Fruit fly (Drosophila melanogaster) whole organism, embryonic: ENCODE data around the gene mil.
A peak's percentile ranks its signal among the peaks of the same experiment; 100 is the strongest.

Experiments
- Aef1 ChIP-seq: fragments of 200-800 bp; sonication (Bioruptor generic); IDR thresholded peaks from 3 replicates; pipeline ENCODE4 v1.3.6; 2022; ENCODE audit warnings: missing biosample characterization, missing genetic modification characterization
- CG10267 ChIP-seq: fragments of 200-800 bp; sonication (Bioruptor generic); optimal IDR thresholded peaks from 2 replicates; lab custom pipeline; 2018; ENCODE audit warnings: missing biosample characterization, mild to moderate bottlenecking, missing genetic modification characterization, moderate library complexity
- CG11695 ChIP-seq: fragments of 200-800 bp; sonication (Bioruptor generic); IDR thresholded peaks from 3 replicates; pipeline ENCODE4 v1.3.6; 2022; ENCODE audit warnings: missing biosample characterization, missing genetic modification characterization
- CG1233 ChIP-seq: fragments of 200-800 bp; sonication (Bioruptor generic); optimal IDR thresholded peaks from 4 replicates; lab custom pipeline; 2018; ENCODE audit warnings: missing biosample characterization, mild to moderate bottlenecking, missing genetic modification characterization
- CG12744 ChIP-seq: fragments of 200-800 bp; sonication (Bioruptor generic); optimal IDR thresholded peaks from 2 replicates; lab custom pipeline; 2016; ENCODE audit warnings: missing biosample characterization, missing genetic modification characterization
- CG14050 ChIP-seq: fragments of 200-800 bp; sonication (Bioruptor generic); IDR thresholded peaks from 3 replicates; pipeline ENCODE4 v1.3.6; 2022; ENCODE audit warnings: missing biosample characterization, missing genetic modification characterization
- CG17359 ChIP-seq: fragments of 200-800 bp; sonication (Bioruptor generic); optimal IDR thresholded peaks from 3 replicates; lab custom pipeline; 2018; ENCODE audit warnings: missing biosample characterization, mild to moderate bottlenecking, missing genetic modification characterization, moderate library complexity
- CG18476 ChIP-seq: fragments of 200-800 bp; sonication (Bioruptor generic); optimal IDR thresholded peaks from 2 replicates; lab custom pipeline; 2016; ENCODE audit warnings: missing biosample characterization, mild to moderate bottlenecking, missing genetic modification characterization
- CG30403 ChIP-seq: fragments of 200-800 bp; sonication (Bioruptor generic); optimal IDR thresholded peaks from 3 replicates; lab custom pipeline; 2016; ENCODE audit warnings: missing biosample characterization, missing genetic modification characterization
- CG3995 ChIP-seq: fragments of 200-800 bp; sonication (Bioruptor generic); optimal IDR thresholded peaks from 3 replicates; lab custom pipeline; 2016; ENCODE audit warnings: missing biosample characterization, missing genetic modification characterization
- CG42726 ChIP-seq: fragments of 200-800 bp; sonication (Bioruptor generic); IDR thresholded peaks from 2 replicates; pipeline ENCODE4 v1.3.6; 2022; ENCODE audit warnings: missing biosample characterization, missing genetic modification characterization; ENCODE audit not compliant: partially characterized antibody
- CG4328 ChIP-seq: fragments of 200-800 bp; sonication (Bioruptor generic); optimal IDR thresholded peaks from 3 replicates; lab custom pipeline; 2017; ENCODE audit warnings: missing biosample characterization, missing genetic modification reagents, missing genetic modification characterization
- CG6791 ChIP-seq: fragments of 200-800 bp; sonication (Bioruptor generic); IDR thresholded peaks from 3 replicates; pipeline ENCODE4 v1.3.6; 2022; ENCODE audit warnings: missing biosample characterization, missing genetic modification characterization; ENCODE audit not compliant: partially characterized antibody
- CG6854 ChIP-seq: fragments of 200-800 bp; sonication (Bioruptor generic); optimal IDR thresholded peaks from 3 replicates; lab custom pipeline; 2017; ENCODE audit warnings: missing biosample characterization, mild to moderate bottlenecking, missing genetic modification characterization
- CG7372 ChIP-seq: fragments of 200-800 bp; sonication (Bioruptor generic); IDR thresholded peaks from 2 replicates; pipeline ENCODE4 v1.3.6; 2022; ENCODE audit warnings: missing biosample characterization, missing genetic modification characterization
- CG7928 ChIP-seq: fragments of 200-800 bp; sonication (Bioruptor generic); optimal IDR thresholded peaks from 2 replicates; lab custom pipeline; 2017; ENCODE audit warnings: missing biosample characterization, mild to moderate bottlenecking, missing genetic modification characterization
- CG8281 ChIP-seq: fragments of 200-800 bp; sonication (Bioruptor generic); optimal IDR thresholded peaks from 2 replicates; lab custom pipeline; 2018; ENCODE audit warnings: missing biosample characterization, mild to moderate bottlenecking, missing genetic modification characterization, moderate library complexity
- CoRest ChIP-seq: fragments of 200-800 bp; sonication (Bioruptor generic); optimal IDR thresholded peaks from 3 replicates; lab custom pipeline; 2018; ENCODE audit warnings: missing biosample characterization, mild to moderate bottlenecking, missing genetic modification characterization, moderate library complexity
- CrebB ChIP-seq: fragments of 200-800 bp; sonication (Bioruptor generic); optimal IDR thresholded peaks from 3 replicates; lab custom pipeline; 2018; ENCODE audit warnings: missing biosample characterization, mild to moderate bottlenecking, missing genetic modification characterization
- Dll ChIP-seq: fragments of 200-800 bp; sonication (Bioruptor generic); IDR thresholded peaks from 4 replicates; pipeline ENCODE4 v1.3.6; 2022; ENCODE audit warnings: missing biosample characterization, missing genetic modification characterization; ENCODE audit not compliant: partially characterized antibody
- E2f1 ChIP-seq: fragments of 200-800 bp; sonication (Bioruptor generic); IDR thresholded peaks from 2 replicates; pipeline ENCODE4 v1.3.6; 2022; ENCODE audit warnings: missing biosample characterization, missing genetic modification characterization
- H2.0 ChIP-seq: fragments of 200-800 bp; sonication (Bioruptor generic); IDR thresholded peaks from 2 replicates; pipeline ENCODE4 v1.3.6; 2022; ENCODE audit warnings: missing biosample characterization, missing genetic modification characterization
- Lim3 ChIP-seq: fragments of 200-800 bp; sonication (Bioruptor generic); IDR thresholded peaks from 2 replicates; pipeline ENCODE4 v1.3.6; 2022; ENCODE audit warnings: missing biosample characterization, missing genetic modification characterization
- MTF-1 ChIP-seq: fragments of 200-800 bp; sonication (Bioruptor generic); optimal IDR thresholded peaks from 2 replicates; lab custom pipeline; 2018; ENCODE audit warnings: missing biosample characterization, mild to moderate bottlenecking, missing genetic modification characterization, borderline replicate concordance
- Mad ChIP-seq: fragments of 200-800 bp; sonication (Bioruptor generic); optimal IDR thresholded peaks from 2 replicates; lab custom pipeline; 2016; ENCODE audit warnings: missing biosample characterization, missing genetic modification characterization
- Myb ChIP-seq: fragments of 200-800 bp; sonication (Bioruptor generic); optimal IDR thresholded peaks from 2 replicates; lab custom pipeline; 2016; ENCODE audit warnings: missing biosample characterization, missing genetic modification characterization
- NFAT ChIP-seq: fragments of 200-800 bp; sonication (Bioruptor generic); IDR thresholded peaks from 2 replicates; pipeline ENCODE4 v1.3.6; 2022; ENCODE audit warnings: missing biosample characterization, missing genetic modification characterization
- Ptx1 ChIP-seq: fragments of 200-800 bp; sonication (Bioruptor generic); IDR thresholded peaks from 2 replicates; pipeline ENCODE4 v1.3.6; 2022; ENCODE audit warnings: missing biosample characterization, missing genetic modification characterization
- Sry-β ChIP-seq: fragments of 200-800 bp; sonication (Bioruptor generic); optimal IDR thresholded peaks from 2 replicates; lab custom pipeline; 2018; ENCODE audit warnings: missing biosample characterization, mild to moderate bottlenecking, missing genetic modification characterization, moderate library complexity
- abd-A ChIP-seq: fragments of 200-800 bp; sonication (Bioruptor generic); optimal IDR thresholded peaks from 3 replicates; lab custom pipeline; 2019; ENCODE audit warnings: missing biosample characterization, mild to moderate bottlenecking, missing genetic modification characterization, moderate library complexity
- ac ChIP-seq: fragments of 200-800 bp; sonication (Bioruptor generic); optimal IDR thresholded peaks from 3 replicates; lab custom pipeline; 2017; ENCODE audit warnings: missing biosample characterization, mild to moderate bottlenecking, missing genetic modification characterization
- al ChIP-seq: fragments of 200-800 bp; sonication (Bioruptor generic); IDR thresholded peaks from 2 replicates; pipeline ENCODE4 v1.3.6; 2022; ENCODE audit warnings: missing biosample characterization, missing genetic modification characterization
- ara ChIP-seq: fragments of 200-800 bp; sonication (Bioruptor generic); IDR thresholded peaks from 2 replicates; pipeline ENCODE4 v1.3.6; 2022; ENCODE audit warnings: missing biosample characterization, missing genetic modification characterization
- btn ChIP-seq: fragments of 200-800 bp; sonication (Bioruptor generic); optimal IDR thresholded peaks from 2 replicates; lab custom pipeline; 2016; ENCODE audit warnings: missing biosample characterization, missing genetic modification characterization
- cad ChIP-seq: fragments of >200 bp; optimal IDR thresholded peaks from 2 replicates; lab custom pipeline; 2017; ENCODE audit warnings: missing biosample characterization, missing genetic modification characterization
- dm ChIP-seq: fragments of 200-800 bp; sonication (Bioruptor generic); optimal IDR thresholded peaks from 3 replicates; lab custom pipeline; 2016; ENCODE audit warnings: missing biosample characterization, missing genetic modification characterization
- hkb ChIP-seq, 2 experiments: fragments of 200-800 bp in 1 of 2; fragments of >200 bp in 1 of 2; sonication (Bioruptor generic) in 1 of 2; IDR thresholded peaks in 1 of 2; optimal IDR thresholded peaks in 1 of 2; 2 replicates each; pipeline versions ENCODE4 v1.3.6 to Lab custom; 2017 to 2022; ENCODE audit warnings: missing biosample characterization in 1 of 2, missing genetic modification characterization in 1 of 2
- hth ChIP-seq: fragments of >200 bp; optimal IDR thresholded peaks from 2 replicates; lab custom pipeline; 2017; ENCODE audit warnings: inconsistent platforms
- jumu ChIP-seq: fragments of 200-800 bp; sonication (Bioruptor generic); optimal IDR thresholded peaks from 3 replicates; lab custom pipeline; 2016; ENCODE audit warnings: missing biosample characterization, missing genetic modification characterization
- peb ChIP-seq: fragments of 200-800 bp; sonication (Bioruptor generic); IDR thresholded peaks from 2 replicates; pipeline ENCODE4 v1.3.6; 2022; ENCODE audit warnings: missing biosample characterization, missing genetic modification characterization
- pfk ChIP-seq: fragments of 200-800 bp; sonication (Bioruptor generic); optimal IDR thresholded peaks from 2 replicates; lab custom pipeline; 2018; ENCODE audit warnings: missing biosample characterization, mild to moderate bottlenecking, missing genetic modification characterization, moderate library complexity
- pita ChIP-seq: fragments of 200-800 bp; sonication (Bioruptor generic); optimal IDR thresholded peaks from 2 replicates; lab custom pipeline; 2017; ENCODE audit warnings: missing biosample characterization, mild to moderate bottlenecking, missing genetic modification characterization
- pum ChIP-seq: fragments of 200-800 bp; sonication (Bioruptor generic); optimal IDR thresholded peaks from 2 replicates; lab custom pipeline; 2016; ENCODE audit warnings: missing biosample characterization, missing genetic modification characterization
- run ChIP-seq: fragments of 200-800 bp; sonication (Bioruptor generic); optimal IDR thresholded peaks from 3 replicates; lab custom pipeline; 2018; ENCODE audit warnings: missing biosample characterization, mild to moderate bottlenecking, missing genetic modification characterization
- sna ChIP-seq: fragments of 200-800 bp; sonication (Bioruptor generic); IDR thresholded peaks from 2 replicates; pipeline ENCODE4 v1.3.6; 2022; ENCODE audit warnings: missing biosample characterization, missing genetic modification characterization; ENCODE audit not compliant: partially characterized antibody
- ssp ChIP-seq: fragments of 200-800 bp; sonication (Bioruptor generic); IDR thresholded peaks from 2 replicates; pipeline ENCODE4 v1.3.6; 2022; ENCODE audit warnings: missing biosample characterization, missing genetic modification characterization
- unpg ChIP-seq: fragments of 200-800 bp; sonication (Bioruptor generic); optimal IDR thresholded peaks from 3 replicates; lab custom pipeline; 2018; ENCODE audit warnings: missing biosample characterization, mild to moderate bottlenecking, missing genetic modification characterization, moderate library complexity
- vvl ChIP-seq: fragments of 200-800 bp; sonication (Bioruptor generic); IDR thresholded peaks from 2 replicates; pipeline ENCODE4 v1.3.6; 2022; ENCODE audit warnings: missing biosample characterization, missing genetic modification characterization
- wor ChIP-seq: fragments of 200-800 bp; sonication (Bioruptor generic); IDR thresholded peaks from 2 replicates; pipeline ENCODE4 v1.3.6; 2022; ENCODE audit warnings: missing biosample characterization, missing genetic modification characterization
- z ChIP-seq: fragments of 200-800 bp; sonication (Bioruptor generic); IDR thresholded peaks from 3 replicates; pipeline ENCODE4 v1.3.6; 2022; ENCODE audit warnings: missing biosample characterization, missing genetic modification characterization

The mil gene

DNA sequence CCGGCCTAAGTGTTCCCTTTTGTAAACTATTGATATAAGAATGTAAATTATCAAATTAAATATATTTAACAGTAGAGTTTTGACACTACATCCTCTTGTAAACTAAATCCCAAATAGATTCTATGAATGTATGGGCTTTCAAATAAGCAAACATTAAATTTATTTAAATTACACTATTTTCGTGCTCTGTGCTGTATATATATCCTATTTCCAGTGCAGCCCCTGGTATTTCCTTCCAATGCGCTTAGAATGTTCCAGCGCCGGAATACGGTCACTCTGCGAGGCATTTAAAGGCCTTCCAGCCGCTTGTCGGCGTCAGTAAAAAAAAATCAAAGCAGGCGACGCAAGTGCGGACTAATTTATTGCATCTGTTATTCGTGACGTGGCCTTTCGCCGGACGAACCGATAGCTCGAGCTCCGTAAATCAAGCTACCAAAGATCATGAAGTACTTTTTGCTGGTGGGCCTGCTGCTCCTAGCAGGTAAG, 36.2 kb downstream of the mil start, which contains the start of gene Gp93 (continued):
- TF ChIP-seq E2f1 (no peak), CG7928 (peak; percentile 19), pum (GFP tag; lab: Kevin White, UChicago) (no peak), CG30403 (peak; percentile 70), jumu (GFP tag; lab: Kevin White, UChicago) (no peak), hth (lab: Kevin White, UChicago) (no peak), hkb (optimal IDR thresholded peaks at IDR 0.05; lab: Kevin White, UChicago) (no peak), hkb (GFP tag; IDR thresholded peaks at IDR 0.05; lab: Robert Waterston, UW) (no peak), CG3995 (GFP tag; lab: Kevin White, UChicago) (no peak), wor (GFP tag; lab: Robert Waterston, UW) (0 out of 2 replicates have a peak, but pooled peaks have one; percentile 19), vvl (peak; percentile 73), run (no peak), peb (no peak), z (no peak), CG8281 (tag; lab: Kevin White, UChicago) (no peak), pita (no peak), MTF-1 (GFP tag; lab: Kevin White, UChicago) (peak; percentile 24), abd-A (tag; lab: Kevin White, UChicago) (no peak), ara (GFP tag; lab: Robert Waterston, UW) (peak; percentile 68), ac (GFP tag; lab: Kevin White, UChicago) (no peak), H2.0 (peak; percentile 55; the same call in 1 of the 2 replicates), CrebB (peak; percentile 5), Lim3 (GFP tag; lab: Robert Waterston, UW) (no peak), CG1233 (no peak), CG6854 (GFP tag; lab: Kevin White, UChicago) (no peak), CG7372 (GFP tag; lab: Robert Waterston, UW) (peak; percentile 40; the same call in 1 of the 2 replicates), CG11695 (GFP tag; lab: Robert Waterston, UW) (0 out of 3 replicates have a peak, but pooled peaks have one; percentile 15), Aef1 (GFP tag; lab: Robert Waterston, UW) (peak; percentile 55; the same call in 2 of the 3 replicates), CoRest (tag; lab: Kevin White, UChicago) (peak; percentile 74), CG10267 (tag; lab: Kevin White, UChicago) (peak; percentile 44), Dll (GFP tag; lab: Robert Waterston, UW) (0 out of 4 replicates have a peak, but pooled peaks have one; percentile 49), unpg (GFP tag; lab: Kevin White, UChicago) (peak; percentile 59), CG4328 (peak; percentile 45), cad (GFP tag; lab: Kevin White, UChicago) (no peak), Ptx1 (GFP tag; lab: Robert Waterston, UW) (peak; percentile 73; the same call in 1 of the 2 replicates), CG14050 (GFP tag; lab: Robert Waterston, UW) (0 out of 3 replicates have a peak, but pooled peaks have one; percentile 18), CG6791 (GFP tag; lab: Robert Waterston, UW) (no peak), CG17359 (tag; lab: Kevin White, UChicago) (peak; percentile 47), CG42726 (peak; percentile 57; the same call in 1 of the 2 replicates), Sry-β (GFP tag; lab: Kevin White, UChicago) (no peak), CG18476 (GFP tag; lab: Kevin White, UChicago) (no peak), sna (GFP tag; lab: Robert Waterston, UW) (no peak), al (peak; percentile 51; the same call in 1 of the 2 replicates), pfk (peak; percentile 26), Mad (GFP tag; lab: Kevin White, UChicago) (no peak), btn (GFP tag; lab: Kevin White, UChicago) (no peak), NFAT (GFP tag; lab: Robert Waterston, UW) (peak; percentile 61), CG12744 (GFP tag; lab: Kevin White, UChicago) (no peak), dm (peak; percentile 20), ssp (GFP tag; lab: Robert Waterston, UW) (peak; percentile 54), Myb (GFP tag; lab: Kevin White, UChicago) (no peak)
